Worm (Caenorhabditis elegans) whole organism, early embryonic: Measurements from ENCODE around the gene kcnl-1.

Experiments
- B0310.2 ChIP-seq: sonication (generic microtip); optimal IDR thresholded peaks from 2 replicates; lab custom pipeline; 2016; ENCODE audit warnings: mild to moderate bottlenecking, missing genetic modification characterization, missing compliant biosample characterization
- aly-1 ChIP-seq: sonication (generic microtip); optimal IDR thresholded peaks from 2 replicates; lab custom pipeline; 2016; ENCODE audit warnings: missing genetic modification characterization, missing compliant biosample characterization
- ama-1 ChIP-seq: fragments of 150-350 bp; optimal IDR thresholded peaks from 2 replicates; lab custom pipeline; 2014
- ceh-13 ChIP-seq: fragments of 200-800 bp; sonication (Bioruptor generic); optimal IDR thresholded peaks from 2 replicates; lab custom pipeline; 2018; ENCODE audit warnings: mild to moderate bottlenecking, missing genetic modification characterization, missing compliant biosample characterization
- flt-1 ChIP-seq: fragments of 200-800 bp; sonication (Bioruptor generic); IDR thresholded peaks from 2 replicates; pipeline ENCODE4 v1.3.6; 2022; ENCODE audit warnings: missing genetic modification characterization, missing compliant biosample characterization
- hmg-4 ChIP-seq: fragments of 200-800 bp; sonication (Bioruptor generic); optimal IDR thresholded peaks from 2 replicates; lab custom pipeline; 2018; ENCODE audit warnings: mild to moderate bottlenecking, missing genetic modification characterization, missing compliant biosample characterization
- pes-1 ChIP-seq: fragments of 200-800 bp; sonication (Bioruptor generic); IDR thresholded peaks from 2 replicates; pipeline ENCODE4 v1.3.6; 2022; ENCODE audit warnings: missing genetic modification reagents, missing genetic modification characterization, missing compliant biosample characterization
- scrt-1 ChIP-seq: fragments of 200-800 bp; sonication (Bioruptor generic); IDR thresholded peaks from 2 replicates; pipeline ENCODE4 v1.3.6; 2022; ENCODE audit warnings: missing genetic modification characterization, missing compliant biosample characterization
- sea-1 ChIP-seq: fragments of 200-800 bp; sonication (Bioruptor generic); conservative IDR thresholded peaks from 2 replicates; pipeline ENCODE4 v1.3.6; 2022; ENCODE audit warnings: missing genetic modification characterization, missing compliant biosample characterization
- tbx-37 ChIP-seq: fragments of 200-800 bp; sonication (Bioruptor generic); conservative IDR thresholded peaks from 2 replicates; pipeline ENCODE4 v1.3.6; 2022; ENCODE audit warnings: missing genetic modification reagents, missing genetic modification characterization, missing compliant biosample characterization

- TF ChIP-seq tbx-37 (GFP tag; lab: Robert Waterston, UW) (no peak), ama-1 (lab: Kevin White, UChicago) (no peak), scrt-1 (GFP tag; lab: Robert Waterston, UW) (no peak), B0310.2 (tag; lab: Kevin White, UChicago) (no peak), hmg-4 (no peak), aly-1 (no peak), pes-1 (GFP tag; lab: Robert Waterston, UW) (no peak), flt-1 (no peak), sea-1 (GFP tag; lab: Robert Waterston, UW) (no peak), ceh-13 (no peak)
Observed at ce11 chrV:19611675-19612345, 46.6 kb downstream of the kcnl-1 start.
